Fruit fly (Drosophila melanogaster): ENCODE data around the gene Sfxn1-3.

Sfxn1-3 gene

dm6 chr3R:4403706-4404392 lies 25.4 kb downstream of the Sfxn1-3 start (continued):
- TF ChIP-seq GATAe (GFP tag; conservative IDR thresholded peaks at IDR 0.05), result peak; percentile 54
- no peak for TF ChIP-seq Gug (GFP tag; IDR thresholded peaks at IDR 0.05)
- peak; percentile 18 for TF ChIP-seq CG3995 (GFP tag; optimal IDR thresholded peaks at IDR 0.05)
- TF ChIP-seq CG4707 (GFP tag; optimal IDR thresholded peaks at IDR 0.05), result no peak
- no peak for TF ChIP-seq Eip74EF (GFP tag; optimal IDR thresholded peaks at IDR 0.05)
- no peak for TF ChIP-seq onecut (GFP tag; IDR thresholded peaks at IDR 0.05)
- TF ChIP-seq gce (GFP tag; IDR thresholded peaks at IDR 0.05), result no peak
- TF ChIP-seq nau (GFP tag; optimal IDR thresholded peaks at IDR 0.05), result no peak
- TF ChIP-seq cg (GFP tag; optimal IDR thresholded peaks at IDR 0.05), result peak; percentile 81
- no peak for TF ChIP-seq Nf-YB (GFP tag; optimal IDR thresholded peaks at IDR 0.05)
- peak; percentile 57; the same call in 1 of the 4 replicates for TF ChIP-seq chinmo (GFP tag; IDR thresholded peaks at IDR 0.05; ENCODE audit: partially characterized antibody)
- peak; percentile 6 for TF ChIP-seq Bdp1 (GFP tag; optimal IDR thresholded peaks at IDR 0.05)
- TF ChIP-seq Dip3 (GFP tag; optimal IDR thresholded peaks at IDR 0.05), result peak; percentile 38
- no peak for TF ChIP-seq CG4617 (GFP tag; optimal IDR thresholded peaks at IDR 0.05; ENCODE audit: borderline replicate concordance)
- no peak for TF ChIP-seq CG13296 (GFP tag; optimal IDR thresholded peaks at IDR 0.05)
- TF ChIP-seq oc (tag; optimal IDR thresholded peaks at IDR 0.05), result no peak
- TF ChIP-seq D (optimal IDR thresholded peaks at IDR 0.05), result no peak
- TF ChIP-seq D (GFP tag; optimal IDR thresholded peaks at IDR 0.05), result no peak
- TF ChIP-seq kni (GFP tag; optimal IDR thresholded peaks at IDR 0.05), result no peak
- TF ChIP-seq ftz-f1 (GFP tag; optimal IDR thresholded peaks at IDR 0.05), result no peak
- 0 out of 2 replicates have a peak, but pooled peaks have one; percentile 17 for TF ChIP-seq MBD-R2 (GFP tag; IDR thresholded peaks at IDR 0.05)
- peak in 1 of 3 experiments; percentile 11 for TF ChIP-seq lola (GFP tag; optimal IDR thresholded peaks at IDR 0.05)
- TF ChIP-seq Hand (GFP tag; optimal IDR thresholded peaks at IDR 0.05), result no peak
- peak; percentile 38 for TF ChIP-seq Blimp-1 (GFP tag; optimal IDR thresholded peaks at IDR 0.05)
- TF ChIP-seq Sry-β (GFP tag; optimal IDR thresholded peaks at IDR 0.05), result no peak
- TF ChIP-seq CG4424 (GFP tag; optimal IDR thresholded peaks at IDR 0.05), result no peak
- no peak for TF ChIP-seq Nf-YC (tag; optimal IDR thresholded peaks at IDR 0.05)
- TF ChIP-seq org-1 (GFP tag; optimal IDR thresholded peaks at IDR 0.05), result no peak
- no peak for TF ChIP-seq abd-A (tag; optimal IDR thresholded peaks at IDR 0.05)
- TF ChIP-seq dan (GFP tag; IDR thresholded peaks at IDR 0.05), result no peak
- TF ChIP-seq CG11456 (GFP tag; IDR thresholded peaks at IDR 0.05), result no peak
- peak; percentile 66 for TF ChIP-seq grn (GFP tag; optimal IDR thresholded peaks at IDR 0.05)
- no peak for TF ChIP-seq CG31224 (GFP tag; IDR thresholded peaks at IDR 0.05)
- no peak for TF ChIP-seq CG9797 (GFP tag; optimal IDR thresholded peaks at IDR 0.05)
- peak; percentile 67 for TF ChIP-seq exex (tag; optimal IDR thresholded peaks at IDR 0.05)
- TF ChIP-seq CG14014 (GFP tag; IDR thresholded peaks at IDR 0.05), result no peak
- TF ChIP-seq Sox102F (GFP tag; optimal IDR thresholded peaks at IDR 0.05), result no peak
- no peak for TF ChIP-seq CG9817 (tag; optimal IDR thresholded peaks at IDR 0.05)
- TF ChIP-seq Ptx1 (GFP tag; IDR thresholded peaks at IDR 0.05), result no peak
- TF ChIP-seq CG17802 (tag; optimal IDR thresholded peaks at IDR 0.05), result no peak
- no peak for TF ChIP-seq tll (GFP tag; optimal IDR thresholded peaks at IDR 0.05)
- TF ChIP-seq Sox100B (GFP tag; optimal IDR thresholded peaks at IDR 0.05), result no peak
- TF ChIP-seq sug (tag; optimal IDR thresholded peaks at IDR 0.05), result peak; percentile 65
- TF ChIP-seq Ets65A (GFP tag), result no peak
- TF ChIP-seq PHDP (tag; optimal IDR thresholded peaks at IDR 0.05), result peak; percentile 13
- no peak for TF ChIP-seq vnd (GFP tag; IDR thresholded peaks at IDR 0.05; ENCODE audit: partially characterized antibody)
- no peak for TF ChIP-seq Vsx1 (GFP tag; optimal IDR thresholded peaks at IDR 0.05)
- no peak for TF ChIP-seq z (GFP tag; IDR thresholded peaks at IDR 0.05)
- TF ChIP-seq disco-r (GFP tag; optimal IDR thresholded peaks at IDR 0.05), result no peak
